Worm (Caenorhabditis elegans): Measurements from ENCODE around the gene col-106.

- no peak for TF ChIP-seq fos-1 (tag; optimal IDR thresholded peaks at IDR 0.05)
- TF ChIP-seq daf-12 (tag; optimal IDR thresholded peaks at IDR 0.05), result no peak
- no peak for TF ChIP-seq nhr-28 (tag; optimal IDR thresholded peaks at IDR 0.05)
These were observed 33.3 kb downstream of the col-106 start, which contains the start of gene clec-171 for ce11 chrIV:1427283-1427682.
